Fruit fly (Drosophila melanogaster): ENCODE results near the gene CG17896.

The CG17896 gene

dm6 chrX:523179-523851 lies 30.0 kb upstream of the CG17896 start, which contains the start of gene elav (continued):
- TF ChIP-seq Camta (GFP tag; optimal IDR thresholded peaks at IDR 0.05) (peak; percentile 97), cg (GFP tag; optimal IDR thresholded peaks at IDR 0.05) (peak; percentile 33), crp (GFP tag; optimal IDR thresholded peaks at IDR 0.05) (peak in 1 of 2 experiments; percentile 71), Nf-YB (GFP tag; optimal IDR thresholded peaks at IDR 0.05) (peak; percentile 91), CG9609 (GFP tag; optimal IDR thresholded peaks at IDR 0.05) (peak; percentile 94), Hr51 (GFP tag; optimal IDR thresholded peaks at IDR 0.05) (peak; percentile 98 to 99), Oaz (GFP tag; IDR thresholded peaks at IDR 0.05) (peak; percentile 97), CG12744 (GFP tag; optimal IDR thresholded peaks at IDR 0.05) (peak; percentile 95), CG8281 (tag; optimal IDR thresholded peaks at IDR 0.05) (peak; percentile 100), CG3726 (GFP tag; IDR thresholded peaks at IDR 0.05) (peak; percentile 96), sens-2 (GFP tag; IDR thresholded peaks at IDR 0.05) (peak; percentile 94), CG11093 (GFP tag; IDR thresholded peaks at IDR 0.05) (peak; percentile 97), gsb-n (tag; optimal IDR thresholded peaks at IDR 0.05) (peak; percentile 98), psq (GFP tag; optimal IDR thresholded peaks at IDR 0.05) (peak; percentile 95), Jarid2 (GFP tag; optimal IDR thresholded peaks at IDR 0.05) (peak; percentile 89), CG2889 (GFP tag; IDR thresholded peaks at IDR 0.05) (peak; percentile 95), CG4820 (GFP tag; optimal IDR thresholded peaks at IDR 0.05) (peak; percentile 97), en (GFP tag; optimal IDR thresholded peaks at IDR 0.05) (peak; percentile 88), CG11398 (GFP tag; optimal IDR thresholded peaks at IDR 0.05) (peak; percentile 81), bsh (GFP tag; optimal IDR thresholded peaks at IDR 0.05) (peak; percentile 95 to 99), CG6813 (GFP tag; optimal IDR thresholded peaks at IDR 0.05) (peak; percentile 99), mam (GFP tag; optimal IDR thresholded peaks at IDR 0.05) (peak; percentile 98), CG13296 (GFP tag; optimal IDR thresholded peaks at IDR 0.05) (peak; percentile 99), CG1792 (GFP tag; optimal IDR thresholded peaks at IDR 0.05) (peak; percentile 93), TFAM (GFP tag; optimal IDR thresholded peaks at IDR 0.05) (peak; percentile 91), tgo (GFP tag; IDR thresholded peaks at IDR 0.05) (peak; percentile 98), toy (GFP tag; IDR thresholded peaks at IDR 0.05) (peak; percentile 96), MESR4 (GFP tag; optimal IDR thresholded peaks at IDR 0.05) (peak; percentile 62), nmo (GFP tag; optimal IDR thresholded peaks at IDR 0.05) (peak; percentile 99), CG18599 (GFP tag; optimal IDR thresholded peaks at IDR 0.05) (peak; percentile 100), CG12391 (tag; optimal IDR thresholded peaks at IDR 0.05) (peak; percentile 99), CG10274 (GFP tag; optimal IDR thresholded peaks at IDR 0.05) (peak; percentile 92), CkIIα-i1 (GFP tag; IDR thresholded peaks at IDR 0.05) (peak; percentile 79), so (GFP tag; IDR thresholded peaks at IDR 0.05) (peak; percentile 98), cas (GFP tag; IDR thresholded peaks at IDR 0.05) (peak; percentile 96), abd-A (tag; optimal IDR thresholded peaks at IDR 0.05) (peak; percentile 94), CG32532 (GFP tag; IDR thresholded peaks at IDR 0.05) (peak; percentile 99), CG18011 (GFP tag; optimal IDR thresholded peaks at IDR 0.05) (peak; percentile 91), maf-S (GFP tag; optimal IDR thresholded peaks at IDR 0.05) (peak; percentile 96), org-1 (GFP tag; optimal IDR thresholded peaks at IDR 0.05) (peak; percentile 97), Dek (tag; optimal IDR thresholded peaks at IDR 0.05) (peak; percentile 98), CG7928 (GFP tag; optimal IDR thresholded peaks at IDR 0.05) (peak; percentile 81), CG17802 (tag; optimal IDR thresholded peaks at IDR 0.05) (peak; percentile 86), C15 (GFP tag; IDR thresholded peaks at IDR 0.05) (peak; percentile 95), otp (GFP tag; IDR thresholded peaks at IDR 0.05) (peak; percentile 98), danr (GFP tag; IDR thresholded peaks at IDR 0.05) (peak; percentile 97), seq (GFP tag; IDR thresholded peaks at IDR 0.05) (peak; percentile 99), CG12236 (GFP tag; optimal IDR thresholded peaks at IDR 0.05) (peak; percentile 92), schlank (tag; optimal IDR thresholded peaks at IDR 0.05) (peak; percentile 97)

All from whole organism, embryonic.